Worm (Caenorhabditis elegans): Measurements from ENCODE around the gene F18E3.13.
A peak's percentile ranks its signal among the peaks of the same experiment; 100 is the strongest.

F18E3.13 gene

DNA sequence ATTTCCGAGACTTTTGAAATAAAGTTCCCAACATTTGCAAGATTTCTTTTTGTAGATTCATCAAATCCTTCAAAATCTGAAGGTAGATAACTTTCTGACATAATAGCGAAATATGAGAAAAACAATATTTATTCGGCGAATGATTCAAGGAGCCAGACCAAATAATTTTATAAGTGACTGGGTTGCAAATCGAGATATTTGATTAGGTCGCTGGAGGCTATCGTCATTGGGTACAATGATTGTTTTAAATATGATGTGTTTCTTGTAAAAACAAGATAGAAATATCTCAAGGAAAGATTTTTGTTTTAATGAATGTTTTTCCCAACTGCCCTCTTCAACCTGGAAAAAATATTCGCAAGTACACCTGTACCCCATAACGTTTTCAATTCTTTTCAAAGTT is 12.9 kb downstream of the F18E3.13 start, which contains the start of gene srw-69:
srw-69 (minus strand) TSS at position 101 of the 400 bp plus-strand sequence.
- TF ChIP-seq sea-2 (GFP tag; optimal IDR thresholded peaks at IDR 0.05) (no peak), nhr-237 (tag; optimal IDR thresholded peaks at IDR 0.05) (no peak), elt-1 (tag; optimal IDR thresholded peaks at IDR 0.05) (no peak), nhr-67 (tag; optimal IDR thresholded peaks at IDR 0.05) (no peak), mml-1 (tag; optimal IDR thresholded peaks at IDR 0.05) (no peak), tbx-2 (tag; optimal IDR thresholded peaks at IDR 0.05) (no peak), ceh-9 (tag; optimal IDR thresholded peaks at IDR 0.05) (no peak), aly-2 (tag; optimal IDR thresholded peaks at IDR 0.05) (no peak), eor-1 (tag; optimal IDR thresholded peaks at IDR 0.05) (no peak), nhr-12 (tag; optimal IDR thresholded peaks at IDR 0.05) (no peak), lin-15B (tag; optimal IDR thresholded peaks at IDR 0.05) (no peak), pha-4 (tag; optimal IDR thresholded peaks at IDR 0.05) (no peak), zag-1 (tag; optimal IDR thresholded peaks at IDR 0.05) (no peak), jun-1 (tag; optimal IDR thresholded peaks at IDR 0.05) (no peak), ceh-28 (tag; optimal IDR thresholded peaks at IDR 0.05) (no peak), daf-12 (tag; optimal IDR thresholded peaks at IDR 0.05) (no peak)

DNA sequence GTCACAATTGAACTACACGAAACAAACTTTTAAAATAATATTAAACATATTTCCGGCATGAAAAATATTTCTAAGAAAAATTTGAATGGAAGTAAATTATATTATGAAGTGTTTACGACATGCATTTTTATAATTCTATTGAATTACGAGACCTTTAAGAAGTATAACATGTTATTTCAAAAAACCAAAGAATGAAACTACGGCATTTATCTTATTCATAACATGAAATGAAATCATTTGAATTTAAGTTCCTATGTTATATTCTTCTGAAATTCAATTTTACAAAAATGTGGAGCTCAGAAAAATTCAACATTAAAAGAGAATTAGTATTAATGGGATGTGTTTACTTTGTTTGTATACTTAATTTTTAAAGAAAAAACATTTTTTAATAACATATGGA is 15.1 kb downstream of the F18E3.13 start, which contains the start of gene srw-71:
srw-71 (minus strand) TSS at position 101 of the 400 bp plus-strand sequence.
- no peak for TF ChIP-seq ceh-16 (tag; optimal IDR thresholded peaks at IDR 0.05)
- no peak for TF ChIP-seq zag-1 (tag; optimal IDR thresholded peaks at IDR 0.05)
- TF ChIP-seq mml-1 (tag; optimal IDR thresholded peaks at IDR 0.05) = no peak
- no peak for TF ChIP-seq mdl-1 (tag; optimal IDR thresholded peaks at IDR 0.05)
- TF ChIP-seq fos-1 (tag; optimal IDR thresholded peaks at IDR 0.05) = no peak
- TF ChIP-seq ZK546.5 (tag; optimal IDR thresholded peaks at IDR 0.05) = no peak
- no peak for TF ChIP-seq nhr-237 (tag; optimal IDR thresholded peaks at IDR 0.05)
- no peak for TF ChIP-seq sea-2 (GFP tag; optimal IDR thresholded peaks at IDR 0.05)
- no peak for TF ChIP-seq elt-2 (tag; optimal IDR thresholded peaks at IDR 0.05)
- TF ChIP-seq daf-12 (tag; optimal IDR thresholded peaks at IDR 0.05) = no peak

DNA sequence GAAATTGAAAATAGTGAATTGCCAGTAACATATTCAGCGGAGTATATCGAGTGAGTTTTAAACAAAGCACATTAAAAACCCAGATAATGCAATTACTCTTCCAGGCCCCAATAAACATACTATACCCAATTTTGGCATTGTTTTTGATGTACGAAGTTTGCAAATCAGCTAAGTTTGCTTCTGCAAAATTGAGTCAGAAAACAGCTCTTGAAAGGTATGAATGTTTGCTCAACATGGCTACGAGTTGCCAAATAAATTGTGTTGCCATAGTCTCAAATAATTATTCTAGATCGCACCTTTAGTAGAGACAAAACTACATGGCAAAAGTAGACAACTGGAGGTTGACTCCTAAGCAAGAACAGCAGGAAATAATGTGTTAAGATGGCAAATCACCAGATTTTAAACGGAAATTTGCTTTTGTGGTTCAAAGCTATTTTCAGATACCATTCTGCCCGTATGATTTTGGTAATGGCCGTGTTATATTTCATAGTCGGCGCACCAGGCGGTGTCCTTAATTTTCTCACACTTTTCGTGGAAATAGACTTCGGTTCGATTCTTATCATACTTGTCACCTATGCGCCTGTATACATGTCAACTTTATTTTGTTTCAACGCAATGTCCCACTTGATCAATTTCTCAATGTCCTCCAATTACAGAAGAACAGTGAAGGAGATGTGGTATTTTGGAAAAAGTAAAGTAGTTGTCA is 16.6 kb downstream of the F18E3.13 start:
- TF ChIP-seq jun-1 (tag; optimal IDR thresholded peaks at IDR 0.05) = no peak
- TF ChIP-seq elt-2 (tag; optimal IDR thresholded peaks at IDR 0.05) = peak; percentile 42
- no peak for TF ChIP-seq hmg-11 (tag; optimal IDR thresholded peaks at IDR 0.05)
- TF ChIP-seq ZK546.5 (tag; optimal IDR thresholded peaks at IDR 0.05) = no peak
- no peak for TF ChIP-seq fkh-2 (tag; optimal IDR thresholded peaks at IDR 0.05)
- TF ChIP-seq ama-1 (optimal IDR thresholded peaks at IDR 0.05) = peak; percentile 76
- TF ChIP-seq nhr-23 (tag; optimal IDR thresholded peaks at IDR 0.05) = peak; percentile 6
- no peak for TF ChIP-seq mdl-1 (tag; optimal IDR thresholded peaks at IDR 0.05)
- TF ChIP-seq unc-62 (GFP tag; optimal IDR thresholded peaks at IDR 0.05) = no peak
- no peak for TF ChIP-seq nhr-11 (tag; optimal IDR thresholded peaks at IDR 0.05)
- TF ChIP-seq nhr-12 (tag; optimal IDR thresholded peaks at IDR 0.05) = no peak
- no peak for TF ChIP-seq ceh-82 (tag; optimal IDR thresholded peaks at IDR 0.05)
- peak; percentile 70 for TF ChIP-seq nhr-43 (tag; optimal IDR thresholded peaks at IDR 0.05; ENCODE audit: poor library complexity, severe bottlenecking)
- no peak for TF ChIP-seq nhr-76 (tag; optimal IDR thresholded peaks at IDR 0.05)
- TF ChIP-seq nhr-237 (tag; optimal IDR thresholded peaks at IDR 0.05) = no peak
- no peak for TF ChIP-seq zag-1 (tag; optimal IDR thresholded peaks at IDR 0.05)
- TF ChIP-seq lsy-12 (tag; optimal IDR thresholded peaks at IDR 0.05) = peak; percentile 24
- no peak for TF ChIP-seq R02D3.7 (tag; optimal IDR thresholded peaks at IDR 0.05)
- TF ChIP-seq pha-4 (tag; optimal IDR thresholded peaks at IDR 0.05) = no peak
- no peak for TF ChIP-seq skn-1 (tag; optimal IDR thresholded peaks at IDR 0.05)
- no peak for TF ChIP-seq eor-1 (tag; optimal IDR thresholded peaks at IDR 0.05)
- TF ChIP-seq unc-39 (tag; optimal IDR thresholded peaks at IDR 0.05) = no peak
- no peak for TF ChIP-seq lin-39 (tag; optimal IDR thresholded peaks at IDR 0.05)
- no peak for TF ChIP-seq pqm-1 (tag; optimal IDR thresholded peaks at IDR 0.05)
- TF ChIP-seq fkh-10 (GFP tag; optimal IDR thresholded peaks at IDR 0.05) = no peak
- TF ChIP-seq snpc-4 (tag; optimal IDR thresholded peaks at IDR 0.05) = no peak
- no peak for TF ChIP-seq nhr-67 (tag; optimal IDR thresholded peaks at IDR 0.05)
- no peak for TF ChIP-seq daf-12 (tag; optimal IDR thresholded peaks at IDR 0.05)
- TF ChIP-seq fos-1 (tag; optimal IDR thresholded peaks at IDR 0.05) = no peak

Measured in whole organism, L3 larva.